Worm (Caenorhabditis elegans) whole organism, late embryonic: ENCODE results near the gene sdz-38.
A peak's percentile ranks its signal among the peaks of the same experiment; 100 is the strongest.

Source experiments
- C08G9.2 ChIP-seq: sonication (generic microtip); optimal IDR thresholded peaks from 2 replicates; lab custom pipeline; 2016; ENCODE audit warnings: mild to moderate bottlenecking, missing genetic modification characterization, moderate library complexity, missing compliant biosample characterization
- C38D4.7 ChIP-seq: fragments of 200-800 bp; sonication (Bioruptor generic); optimal IDR thresholded peaks from 2 replicates; lab custom pipeline; 2018; ENCODE audit warnings: mild to moderate bottlenecking, missing genetic modification characterization, moderate library complexity, missing compliant biosample characterization
- F13H6.1 ChIP-seq: sonication (generic microtip); optimal IDR thresholded peaks from 2 replicates; lab custom pipeline; 2016; ENCODE audit warnings: missing genetic modification characterization, missing compliant biosample characterization
- K02D7.2 ChIP-seq: sonication (generic microtip); optimal IDR thresholded peaks from 2 replicates; lab custom pipeline; 2017; ENCODE audit warnings: mild to moderate bottlenecking, missing genetic modification characterization, missing compliant biosample characterization
- T23F11.4 ChIP-seq: fragments of 200-800 bp; sonication (Bioruptor generic); optimal IDR thresholded peaks from 2 replicates; lab custom pipeline; 2018; ENCODE audit warnings: mild to moderate bottlenecking, missing genetic modification characterization, missing compliant biosample characterization
- ahr-1 ChIP-seq: sonication (generic microtip); optimal IDR thresholded peaks from 2 replicates; lab custom pipeline; 2016; ENCODE audit warnings: missing genetic modification characterization, missing compliant biosample characterization
- ama-1 ChIP-seq: fragments of 150-350 bp; optimal IDR thresholded peaks from 2 replicates; lab custom pipeline; 2014
- ceh-14 ChIP-seq: sonication (generic microtip); optimal IDR thresholded peaks from 2 replicates; lab custom pipeline; 2016; ENCODE audit warnings: missing genotype, missing genetic modification characterization, missing compliant biosample characterization
- ceh-31 ChIP-seq: sonication (generic microtip); optimal IDR thresholded peaks from 2 replicates; lab custom pipeline; 2016; ENCODE audit warnings: missing genetic modification characterization, missing compliant biosample characterization
- ceh-34 ChIP-seq: sonication (generic microtip); optimal IDR thresholded peaks from 2 replicates; lab custom pipeline; 2016; ENCODE audit warnings: mild to moderate bottlenecking, missing genetic modification characterization, missing compliant biosample characterization
- ceh-45 ChIP-seq: fragments of 200-800 bp; sonication (Bioruptor generic); IDR thresholded peaks from 2 replicates; pipeline ENCODE4 v1.3.6; 2022; ENCODE audit warnings: missing genetic modification reagents, missing genetic modification characterization, missing compliant biosample characterization
- ceh-48 ChIP-seq: sonication (generic microtip); optimal IDR thresholded peaks from 2 replicates; lab custom pipeline; 2016; ENCODE audit warnings: missing genetic modification characterization, inconsistent platforms, missing compliant biosample characterization
- ceh-9 ChIP-seq: sonication (generic microtip); optimal IDR thresholded peaks from 2 replicates; lab custom pipeline; 2016; ENCODE audit warnings: mild to moderate bottlenecking, missing genetic modification characterization, inconsistent platforms, missing compliant biosample characterization
- che-1 ChIP-seq: sonication (generic microtip); optimal IDR thresholded peaks from 2 replicates; lab custom pipeline; 2016; ENCODE audit warnings: mild to moderate bottlenecking, missing genetic modification characterization, missing compliant biosample characterization
- dmd-4 ChIP-seq: sonication (generic microtip); optimal IDR thresholded peaks from 2 replicates; lab custom pipeline; 2016; ENCODE audit warnings: borderline replicate concordance, missing genetic modification characterization, missing compliant biosample characterization
- elt-2 ChIP-seq: sonication (generic microtip); optimal IDR thresholded peaks from 2 replicates; lab custom pipeline; 2016; ENCODE audit warnings: missing genetic modification reagents, missing genetic modification characterization, missing compliant biosample characterization
- ets-4 ChIP-seq: sonication (generic microtip); optimal IDR thresholded peaks from 2 replicates; lab custom pipeline; 2016; ENCODE audit warnings: missing genetic modification characterization, missing compliant biosample characterization
- fax-1 ChIP-seq: sonication (generic microtip); optimal IDR thresholded peaks from 2 replicates; lab custom pipeline; 2016; ENCODE audit warnings: missing genotype, missing genetic modification characterization, missing compliant biosample characterization
- fkh-6 ChIP-seq: sonication (generic microtip); optimal IDR thresholded peaks from 2 replicates; lab custom pipeline; 2016; ENCODE audit warnings: missing genetic modification characterization, missing compliant biosample characterization
- gmeb-2 ChIP-seq: sonication (generic microtip); optimal IDR thresholded peaks from 2 replicates; lab custom pipeline; 2016; ENCODE audit warnings: missing genetic modification characterization, inconsistent platforms, missing compliant biosample characterization
- hlh-13 ChIP-seq: fragments of 200-800 bp; sonication (Bioruptor generic); optimal IDR thresholded peaks from 2 replicates; lab custom pipeline; 2018; ENCODE audit warnings: mild to moderate bottlenecking, missing genetic modification characterization, missing compliant biosample characterization
- hlh-15 ChIP-seq: sonication (generic microtip); optimal IDR thresholded peaks from 2 replicates; lab custom pipeline; 2016; ENCODE audit warnings: missing genetic modification characterization, missing compliant biosample characterization
- hlh-30 ChIP-seq: sonication (generic microtip); optimal IDR thresholded peaks from 2 replicates; lab custom pipeline; 2017; ENCODE audit warnings: antibody characterized with exemption, missing genetic modification characterization, missing compliant biosample characterization; ENCODE audit not compliant: insufficient read depth
- hlh-6 ChIP-seq: sonication (generic microtip); optimal IDR thresholded peaks from 2 replicates; lab custom pipeline; 2016; ENCODE audit warnings: missing genotype, missing genetic modification characterization, missing compliant biosample characterization
- hlh-8 ChIP-seq: sonication (generic microtip); optimal IDR thresholded peaks from 2 replicates; lab custom pipeline; 2016; ENCODE audit warnings: missing genotype, missing genetic modification characterization, missing compliant biosample characterization
- lim-6 ChIP-seq: sonication (generic microtip); optimal IDR thresholded peaks from 2 replicates; lab custom pipeline; 2016; ENCODE audit warnings: missing genetic modification characterization, missing compliant biosample characterization
- lin-11 ChIP-seq: fragments of 200-800 bp; sonication (Bioruptor generic); optimal IDR thresholded peaks from 2 replicates; lab custom pipeline; 2018; ENCODE audit warnings: mild to moderate bottlenecking, missing genetic modification characterization, missing compliant biosample characterization
- nfya-1 ChIP-seq: sonication (generic microtip); optimal IDR thresholded peaks from 2 replicates; lab custom pipeline; 2017; ENCODE audit warnings: missing genetic modification characterization, mild to moderate bottlenecking, missing compliant biosample characterization, antibody characterized with exemption, moderate library complexity
- npax-4 ChIP-seq: sonication (generic microtip); optimal IDR thresholded peaks from 2 replicates; lab custom pipeline; 2016; ENCODE audit warnings: missing genetic modification characterization, missing compliant biosample characterization
- odd-2 ChIP-seq: sonication (generic microtip); optimal IDR thresholded peaks from 2 replicates; lab custom pipeline; 2017; ENCODE audit warnings: antibody characterized with exemption, mild to moderate bottlenecking, missing genetic modification characterization, missing compliant biosample characterization
- pag-3 ChIP-seq: sonication (generic microtip); optimal IDR thresholded peaks from 2 replicates; lab custom pipeline; 2016; ENCODE audit warnings: missing compliant biosample characterization, missing genetic modification characterization, borderline replicate concordance
- pat-9 ChIP-seq: fragments of 200-800 bp; sonication (Bioruptor generic); optimal IDR thresholded peaks from 2 replicates; lab custom pipeline; 2018; ENCODE audit warnings: mild to moderate bottlenecking, missing genetic modification characterization, moderate library complexity, missing compliant biosample characterization
- pax-1 ChIP-seq: fragments of 150-350 bp; optimal IDR thresholded peaks from 2 replicates; lab custom pipeline; 2014; ENCODE audit warnings: missing biosample characterization, missing genetic modification characterization
- pros-1 ChIP-seq: fragments of 150-350 bp; optimal IDR thresholded peaks from 2 replicates; lab custom pipeline; 2014; ENCODE audit warnings: missing biosample characterization, missing genetic modification reagents, missing genetic modification characterization
- ref-2 ChIP-seq: sonication (generic microtip); optimal IDR thresholded peaks from 2 replicates; lab custom pipeline; 2016; ENCODE audit warnings: missing genetic modification characterization, missing compliant biosample characterization
- sox-2 ChIP-seq: fragments of 200-800 bp; sonication (Bioruptor generic); IDR thresholded peaks from 2 replicates; pipeline ENCODE4 v1.3.6; 2022; ENCODE audit warnings: missing genetic modification reagents, missing genetic modification characterization, missing compliant biosample characterization
- syd-9 ChIP-seq: sonication (generic microtip); optimal IDR thresholded peaks from 2 replicates; lab custom pipeline; 2016; ENCODE audit warnings: mild to moderate bottlenecking, missing genetic modification characterization, moderate library complexity, missing compliant biosample characterization
- tbx-2 ChIP-seq: sonication (generic microtip); optimal IDR thresholded peaks from 2 replicates; lab custom pipeline; 2016; ENCODE audit warnings: missing genetic modification characterization, missing compliant biosample characterization
- ttx-3 ChIP-seq: sonication (generic microtip); optimal IDR thresholded peaks from 2 replicates; lab custom pipeline; 2016; ENCODE audit warnings: missing genetic modification reagents, missing genetic modification characterization, missing compliant biosample characterization
- unc-42 ChIP-seq: sonication (generic microtip); optimal IDR thresholded peaks from 2 replicates; lab custom pipeline; 2016; ENCODE audit warnings: missing genotype, missing genetic modification characterization, missing compliant biosample characterization
- zip-5 ChIP-seq: sonication (generic microtip); optimal IDR thresholded peaks from 2 replicates; lab custom pipeline; 2016; ENCODE audit warnings: missing genetic modification characterization, missing compliant biosample characterization
- ztf-16 ChIP-seq: sonication (generic microtip); optimal IDR thresholded peaks from 2 replicates; lab custom pipeline; 2017; ENCODE audit warnings: missing genetic modification characterization, missing compliant biosample characterization

sdz-38 gene

ce11 chrII:9965325-9965724, 16.3 kb downstream of the sdz-38 start:
- TF ChIP-seq gmeb-2 (no peak), F13H6.1 (no peak), syd-9 (tag; lab: Kevin White, UChicago) (no peak), fax-1 (tag; lab: Kevin White, UChicago) (no peak), tbx-2 (tag; lab: Kevin White, UChicago) (no peak)

- TF ChIP-seq ceh-48 (tag; lab: Kevin White, UChicago) (no peak), fkh-6 (no peak), pag-3 (no peak), lin-11 (tag; lab: Kevin White, UChicago) (no peak)
Measured at ce11 chrII:9963808-9964207, 17.9 kb downstream of the sdz-38 start.

- TF ChIP-seq ref-2 (tag; lab: Kevin White, UChicago): peak; percentile 10
- peak; percentile 23 for TF ChIP-seq nfya-1 (tag; lab: Kevin White, UChicago)
- no peak for TF ChIP-seq ceh-14 (tag; lab: Kevin White, UChicago)
- peak; percentile 12 for TF ChIP-seq tbx-2 (tag; lab: Kevin White, UChicago)
- peak; percentile 36 for TF ChIP-seq hlh-30
- TF ChIP-seq pat-9: no peak
Measured at ce11 chrII:9960127-9960526, 21.5 kb downstream of the sdz-38 start.

DNA sequence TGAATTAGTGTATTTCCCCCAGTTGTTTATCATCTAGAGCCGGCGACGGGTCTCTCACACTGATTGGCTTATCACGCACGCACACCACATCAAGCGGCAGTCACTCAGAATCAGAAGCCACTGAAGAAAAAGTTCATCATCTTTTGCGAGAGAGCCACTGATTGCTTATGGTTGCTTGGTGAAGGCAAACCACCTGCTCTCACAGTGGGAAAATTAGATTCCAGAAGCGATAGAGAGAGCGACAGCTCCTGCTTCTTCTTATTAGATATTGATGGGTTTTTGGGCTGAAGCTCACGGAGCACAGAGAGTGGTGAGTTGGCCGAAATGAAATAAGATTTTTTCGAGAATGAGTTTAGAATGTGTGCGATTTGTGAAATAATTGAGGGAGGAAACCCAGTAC, 25.5 kb downstream of the sdz-38 start:
- TF ChIP-seq lim-6 (tag; lab: Kevin White, UChicago) (no peak), ttx-3 (no peak), C38D4.7 (GFP tag; lab: Kevin White, UChicago) (no peak), npax-4 (no peak), zip-5 (no peak), ceh-48 (tag; lab: Kevin White, UChicago) (no peak), pat-9 (no peak), hlh-13 (GFP tag; lab: Kevin White, UChicago) (no peak), nfya-1 (tag; lab: Kevin White, UChicago) (no peak), elt-2 (tag; lab: Kevin White, UChicago) (no peak), pros-1 (tag; lab: Kevin White, UChicago) (no peak), ceh-9 (tag; lab: Kevin White, UChicago) (no peak), odd-2 (tag; lab: Kevin White, UChicago) (no peak)

DNA sequence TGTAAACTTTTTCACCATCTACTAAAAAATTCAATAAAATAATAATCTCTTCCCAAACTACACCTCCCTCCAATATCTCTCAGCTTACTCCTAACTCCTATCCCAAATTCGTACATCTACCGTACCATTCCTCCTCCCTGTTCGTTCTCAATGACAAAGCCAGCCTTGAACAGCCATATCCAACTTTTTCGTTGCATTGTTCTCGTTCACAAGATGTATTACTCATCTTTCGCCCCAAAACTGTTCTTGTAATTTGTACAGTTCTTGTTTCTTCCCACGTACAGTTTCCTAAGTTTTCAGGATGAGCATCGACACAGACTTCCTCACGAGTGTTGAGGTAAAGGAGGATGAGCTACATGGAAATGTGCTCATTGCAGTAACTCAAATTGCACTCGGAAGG, 26.8 kb downstream of the sdz-38 start, which contains the start of gene egl-43:
Gene egl-43, plus strand, starts transcription at position 301 of the 400 bp plus-strand sequence.
- TF ChIP-seq ceh-31 (tag; lab: Kevin White, UChicago): no peak
- TF ChIP-seq elt-2 (tag; lab: Kevin White, UChicago): no peak
- TF ChIP-seq hlh-6 (tag; lab: Kevin White, UChicago): no peak
- TF ChIP-seq lin-11 (tag; lab: Kevin White, UChicago): no peak
- TF ChIP-seq K02D7.2 (tag; lab: Kevin White, UChicago): no peak
- no peak for TF ChIP-seq ahr-1 (tag; lab: Kevin White, UChicago)
- no peak for TF ChIP-seq unc-42
- TF ChIP-seq C08G9.2 (tag; lab: Kevin White, UChicago): no peak
- TF ChIP-seq ets-4: no peak

DNA sequence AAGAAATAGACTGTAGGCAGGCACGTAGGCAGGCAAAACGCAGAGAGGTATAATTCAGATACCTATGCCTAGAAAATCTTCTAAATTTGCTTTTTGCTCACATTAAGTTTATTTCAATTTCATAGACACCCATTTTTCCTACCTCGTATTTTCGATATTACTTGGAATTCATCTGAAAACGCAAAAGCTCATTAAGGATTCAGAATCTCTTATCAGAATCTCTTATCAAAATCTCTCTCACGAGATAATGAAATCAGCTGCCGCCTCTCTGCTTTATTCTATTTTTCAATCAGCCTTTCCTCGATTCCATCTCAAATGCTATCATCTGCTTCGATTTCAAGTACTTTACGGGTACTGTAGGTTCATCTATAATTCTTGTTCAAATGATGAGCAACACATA, 29.8 kb downstream of the sdz-38 start:
- TF ChIP-seq ama-1 (lab: Kevin White, UChicago) (no peak), hlh-15 (tag; lab: Kevin White, UChicago) (no peak), C38D4.7 (GFP tag; lab: Kevin White, UChicago) (no peak), ceh-45 (GFP tag; lab: Robert Waterston, UW) (no peak), T23F11.4 (GFP tag; lab: Kevin White, UChicago) (no peak), ceh-34 (no peak), hlh-8 (tag; lab: Kevin White, UChicago) (no peak), sox-2 (no peak), ztf-16 (no peak), hlh-13 (GFP tag; lab: Kevin White, UChicago) (no peak), che-1 (tag; lab: Kevin White, UChicago) (no peak), dmd-4 (tag; lab: Kevin White, UChicago) (no peak), ttx-3 (no peak), pax-1 (tag; lab: Kevin White, UChicago) (no peak), C08G9.2 (tag; lab: Kevin White, UChicago) (no peak), hlh-30 (no peak), ets-4 (no peak), ceh-48 (tag; lab: Kevin White, UChicago) (no peak)
- TF ChIP-seq, all 69 proteins: peak for 0
